Fruit fly (Drosophila melanogaster): ENCODE measurements around the gene CG33658.

Gene CG33658

DNA sequence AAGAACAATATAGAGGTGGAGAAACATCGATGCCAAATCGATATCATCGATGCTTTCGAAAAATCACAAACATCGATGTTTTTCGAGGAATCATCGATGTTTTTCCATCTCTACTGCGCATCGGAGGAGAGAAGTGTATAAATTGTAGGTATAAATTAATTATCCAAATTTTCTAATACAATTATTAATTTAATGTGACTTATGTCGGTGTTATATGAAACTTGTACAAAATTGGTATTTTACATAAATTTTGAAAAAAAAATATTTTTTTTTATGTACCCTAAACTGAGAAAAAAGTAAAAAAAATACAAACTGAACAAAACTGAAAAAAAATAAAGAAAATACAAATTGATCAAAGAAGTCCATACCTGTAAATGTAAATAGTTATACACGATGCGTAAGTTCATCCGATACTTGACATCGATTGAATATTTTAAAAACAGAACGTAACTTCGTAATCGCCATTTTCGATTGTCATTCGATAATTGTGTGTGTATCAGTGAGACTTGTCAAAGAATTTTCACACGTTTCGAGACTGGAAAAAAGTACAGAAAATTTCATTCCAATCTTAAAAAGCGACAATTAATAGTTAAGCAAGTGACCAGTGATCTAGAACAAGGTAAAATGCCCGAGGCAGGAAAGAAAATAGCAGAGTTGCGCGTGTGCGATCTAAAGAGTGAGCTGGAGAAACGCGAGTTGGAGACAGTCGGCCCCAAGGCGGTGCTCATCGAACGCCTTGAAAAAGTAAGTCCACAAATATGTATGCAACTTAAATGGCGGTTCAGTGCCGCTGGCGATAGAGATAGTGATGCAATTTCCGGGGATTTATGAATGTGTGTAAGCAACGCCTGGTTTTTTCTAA, 23.7 kb downstream of the CG33658 start, which contains the start of the genes CG5808 and Saf-B:
Gene CG5808, minus strand, starts transcription at position 15 of the 862 bp plus-strand sequence.
Gene Saf-B, plus strand, starts transcription at position 472 of the 862 bp plus-strand sequence.
- no peak for TF ChIP-seq CG17801 (GFP tag; optimal IDR thresholded peaks at IDR 0.05; ENCODE audit: partially characterized antibody)

DNA sequence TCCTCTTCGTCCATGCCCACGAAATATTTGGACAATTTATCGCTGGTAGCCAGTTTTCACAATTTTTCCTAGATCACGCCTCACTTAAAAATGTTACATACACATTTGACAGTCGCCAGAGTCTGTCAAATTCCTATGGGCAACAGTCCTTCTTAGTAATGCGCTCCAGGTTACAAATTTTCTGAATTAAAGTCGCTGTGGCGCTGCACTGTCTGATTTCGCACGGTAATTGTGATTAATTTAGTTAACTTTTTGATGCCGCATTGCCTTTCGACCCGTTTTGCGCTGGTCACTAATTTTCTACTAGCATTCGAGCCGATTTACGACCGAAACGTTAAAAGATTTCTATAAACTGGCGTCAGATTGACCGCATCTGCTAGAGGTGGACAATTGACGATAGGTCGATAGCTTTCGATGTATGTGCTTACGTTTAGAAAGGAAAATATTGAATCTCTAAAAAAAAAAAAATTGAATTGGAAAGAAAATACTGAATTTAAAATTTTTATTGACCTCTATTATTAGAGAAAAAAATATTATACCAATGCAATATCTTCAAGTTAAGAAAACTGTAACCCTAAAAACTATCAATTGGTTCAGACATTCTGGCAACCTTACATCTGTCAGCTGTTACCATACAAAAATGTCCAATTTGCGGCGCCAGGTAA, 27.2 kb downstream of the CG33658 start, which contains the start of the genes lili and CG34150:
Gene lili, minus strand, starts transcription at position 376 of the 665 bp plus-strand sequence.
Gene CG34150, plus strand, starts transcription at position 626 of the 665 bp plus-strand sequence.
- peak; percentile 81 for TF ChIP-seq CG17801 (GFP tag; optimal IDR thresholded peaks at IDR 0.05; ENCODE audit: partially characterized antibody)

DNA sequence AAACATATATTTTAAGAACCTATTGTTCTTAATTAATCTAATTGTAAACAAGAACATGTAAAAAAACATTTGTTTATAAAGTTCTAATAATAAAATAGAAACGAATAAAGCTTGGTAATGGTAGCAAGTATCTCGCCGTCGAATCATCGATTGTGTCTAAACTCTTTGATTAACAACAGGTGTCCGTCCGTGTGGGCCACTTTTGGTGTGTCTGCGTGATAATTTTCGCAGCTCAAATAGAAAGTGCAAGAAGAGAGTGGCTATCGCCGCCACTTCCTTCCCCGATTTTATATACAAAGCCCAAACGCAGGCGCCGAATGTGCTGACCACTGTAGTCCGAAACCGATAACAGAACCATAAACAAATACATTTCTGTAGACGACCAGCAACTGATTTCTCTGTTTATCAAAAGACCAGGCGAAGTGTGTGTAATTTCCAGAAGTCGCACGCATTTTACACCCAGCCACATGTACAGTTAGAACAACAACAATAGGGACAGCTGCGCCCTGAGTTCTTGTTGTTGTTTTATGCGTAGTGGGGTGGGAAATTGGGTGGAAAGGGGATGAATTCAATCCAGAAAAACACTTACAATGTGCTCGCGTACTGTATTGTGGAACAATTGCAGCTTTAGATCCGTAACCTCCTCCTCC, 27.9 kb downstream of the CG33658 start:
- no peak for TF ChIP-seq CG17801 (GFP tag; optimal IDR thresholded peaks at IDR 0.05; ENCODE audit: partially characterized antibody)

DNA sequence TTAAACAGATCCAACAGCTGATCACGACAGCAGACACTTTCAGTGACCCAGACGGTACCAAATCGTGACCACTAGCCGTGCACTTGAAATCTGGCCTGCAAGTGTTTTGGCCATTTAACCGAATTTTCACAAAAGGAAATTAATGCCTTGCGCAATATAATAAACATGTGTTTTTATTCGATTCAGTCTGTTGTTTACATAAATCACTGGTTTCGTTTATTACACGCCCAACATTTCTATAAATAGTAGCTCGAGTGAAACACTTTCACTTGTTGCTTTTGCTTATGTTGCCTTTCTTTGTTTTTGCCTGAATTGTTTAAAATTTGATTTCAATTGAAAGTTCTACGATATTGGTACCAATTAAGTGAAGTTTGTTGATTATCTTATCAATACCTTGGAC, 28.6 kb downstream of the CG33658 start:
- TF ChIP-seq CG17801 (GFP tag; optimal IDR thresholded peaks at IDR 0.05; ENCODE audit: partially characterized antibody): no peak

DNA sequence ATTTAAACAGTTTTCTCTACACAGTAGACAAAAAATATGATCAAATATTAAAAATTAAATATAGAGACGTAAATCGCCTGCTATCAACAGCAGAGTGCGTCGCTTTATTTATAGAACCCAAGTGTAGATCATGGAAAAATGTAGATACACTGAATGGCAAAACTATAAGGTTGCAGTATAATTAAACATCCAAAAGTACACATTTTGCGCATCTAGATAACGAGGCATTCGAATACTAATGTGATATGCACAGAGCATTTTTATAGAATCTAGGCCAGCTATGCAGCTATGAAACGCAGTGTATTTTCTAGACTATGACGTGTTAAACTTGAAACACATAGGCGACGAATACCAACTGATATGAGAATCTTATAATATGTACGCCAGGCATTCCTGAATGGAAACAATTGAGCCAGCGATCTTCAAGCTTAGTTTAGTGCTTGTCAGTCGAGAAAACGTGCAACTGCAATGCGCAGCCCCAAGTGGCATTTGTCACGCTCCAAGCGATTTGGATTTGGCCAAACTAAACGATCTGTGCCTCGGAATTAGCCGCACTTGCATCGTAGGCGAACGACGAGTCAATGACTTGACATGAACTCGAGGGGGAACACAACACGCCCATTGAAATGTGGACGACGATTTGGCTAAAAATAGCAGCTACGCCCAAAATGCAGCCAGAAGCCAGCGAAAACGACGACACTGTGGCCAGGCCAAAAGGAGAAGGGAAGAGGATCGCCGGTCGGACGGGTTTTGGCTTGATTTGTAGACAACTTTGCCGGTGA, 29.9 kb downstream of the CG33658 start:
- TF ChIP-seq CG17801 (GFP tag; optimal IDR thresholded peaks at IDR 0.05; ENCODE audit: partially characterized antibody): peak; percentile 73

DNA sequence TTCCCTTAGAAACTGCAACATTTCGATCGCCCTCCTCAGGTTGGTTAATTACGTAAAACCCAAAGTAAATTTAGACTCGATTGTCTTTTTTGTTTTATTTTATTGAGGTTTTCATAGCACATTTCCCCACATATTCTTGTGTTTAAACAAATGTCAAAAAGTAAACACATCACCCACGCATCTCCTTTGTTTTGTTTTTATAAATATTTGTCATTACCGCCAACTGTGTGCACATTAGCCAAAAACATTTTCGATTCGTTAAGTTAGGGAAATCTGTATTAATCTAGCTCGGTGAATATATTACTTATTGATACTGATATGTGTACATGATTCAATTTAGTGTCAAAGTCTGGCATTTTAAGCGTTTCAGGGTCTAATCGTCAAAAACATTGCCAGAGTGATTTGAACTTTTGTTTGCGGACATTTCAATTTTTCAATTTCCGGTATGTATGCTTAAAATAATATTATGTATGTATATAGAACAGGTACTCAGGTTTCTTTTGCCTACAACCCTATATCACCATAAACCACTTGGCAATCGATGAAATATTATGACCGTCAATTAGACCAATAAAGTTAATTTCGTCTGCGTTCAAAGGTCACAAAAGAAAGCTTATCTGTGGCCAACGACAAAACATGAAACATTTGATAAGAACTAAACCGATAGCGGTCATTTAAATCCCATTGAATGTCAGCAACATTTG, 31.2 kb downstream of the CG33658 start:
- TF ChIP-seq CG17801 (GFP tag; optimal IDR thresholded peaks at IDR 0.05; ENCODE audit: partially characterized antibody): no peak

DNA sequence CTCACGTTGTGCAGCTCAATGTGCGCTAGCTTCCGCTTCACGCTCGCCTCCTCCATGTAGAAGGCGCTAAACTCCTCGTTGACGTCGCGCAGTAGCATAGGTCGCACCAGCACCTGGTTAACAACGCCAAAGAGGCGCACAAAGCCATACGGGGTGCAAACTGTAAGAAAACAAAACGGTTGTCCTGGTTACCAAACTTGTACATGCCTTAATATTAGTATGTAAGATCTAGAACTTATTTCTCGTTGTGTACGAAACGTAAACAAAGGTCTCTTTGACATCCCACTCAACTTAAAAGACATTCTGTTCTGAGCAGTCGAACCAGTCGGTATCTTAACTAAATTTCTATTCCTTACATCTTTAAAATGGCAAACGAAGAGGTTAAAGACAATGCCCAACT, 33.6 kb downstream of the CG33658 start, which contains the start of gene CG6980:
Gene CG6980, plus strand, starts transcription at position 301 of the 400 bp plus-strand sequence.
- no peak for TF ChIP-seq CG17801 (GFP tag; optimal IDR thresholded peaks at IDR 0.05; ENCODE audit: partially characterized antibody)

DNA sequence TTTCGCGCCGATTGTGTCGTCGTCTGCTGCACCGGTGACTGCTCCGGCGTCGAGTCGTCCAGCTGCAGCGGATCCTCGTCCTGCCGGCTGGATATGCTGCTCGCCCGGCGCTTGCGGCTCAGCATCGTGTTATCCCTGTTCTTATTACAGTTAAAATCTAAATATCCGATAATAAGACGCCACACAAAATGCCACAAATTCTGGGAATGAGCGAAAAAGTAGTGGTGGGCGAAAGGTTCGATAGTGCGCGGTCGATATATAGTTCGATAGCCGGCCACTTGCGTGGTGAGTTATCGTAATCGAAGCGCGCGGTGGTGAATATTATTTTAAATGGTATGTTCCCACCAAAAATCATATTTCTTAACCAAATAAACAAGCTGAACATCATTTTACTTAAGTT, 35.9 kb downstream of the CG33658 start, which contains the start of gene polybromo:
Gene polybromo, minus strand, starts transcription at position 212 of the 400 bp plus-strand sequence.
- no peak for TF ChIP-seq CG17801 (GFP tag; optimal IDR thresholded peaks at IDR 0.05; ENCODE audit: partially characterized antibody)

DNA sequence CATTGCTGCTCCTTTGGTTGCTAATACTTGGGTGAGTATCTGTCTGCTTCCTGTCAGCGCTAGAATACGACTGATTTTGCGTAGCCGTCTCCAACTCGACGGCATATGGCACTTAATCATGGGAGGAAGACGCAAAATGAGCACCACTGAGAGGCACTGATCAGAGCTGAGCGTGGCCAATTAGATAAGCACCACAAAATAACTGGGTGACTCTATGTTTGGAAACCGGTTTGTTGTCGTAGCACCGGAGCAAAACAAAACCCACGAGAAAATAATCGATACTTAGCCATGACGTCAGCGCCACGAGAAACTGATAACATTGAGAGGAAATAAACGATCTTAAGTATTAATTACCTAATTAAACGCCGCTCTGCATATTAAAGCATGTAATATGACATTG, 41.5 kb downstream of the CG33658 start, which contains the start of gene Ude:
Gene Ude, minus strand, starts transcription at position 166 of the 400 bp plus-strand sequence.
- no peak for TF ChIP-seq CG17801 (GFP tag; optimal IDR thresholded peaks at IDR 0.05; ENCODE audit: partially characterized antibody)

DNA sequence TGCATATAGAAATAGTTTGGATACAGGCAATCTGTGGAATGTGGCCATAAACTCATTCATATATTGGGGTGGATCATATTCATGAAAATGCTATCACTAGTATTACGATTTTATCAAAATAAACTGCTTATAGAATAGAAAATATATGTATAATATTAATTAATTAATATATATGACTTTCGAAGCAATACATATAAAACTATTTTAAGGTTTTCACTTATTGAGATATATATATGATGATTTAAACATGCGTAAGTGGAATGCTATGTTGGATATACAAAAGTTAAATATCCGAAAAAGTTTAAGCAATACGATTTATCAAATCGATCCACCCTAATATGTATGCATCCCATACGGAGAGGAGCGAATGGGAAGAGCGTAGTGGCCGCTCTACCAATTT, 42.4 kb downstream of the CG33658 start:
- TF ChIP-seq CG17801 (GFP tag; optimal IDR thresholded peaks at IDR 0.05; ENCODE audit: partially characterized antibody): no peak
